Worm (Caenorhabditis elegans) whole organism, L2 larva: ENCODE results near the gene fbxa-4.

Experiments
- C34F6.9 ChIP-seq: fragments of 150-350 bp; optimal IDR thresholded peaks from 2 replicates; lab custom pipeline; 2014; ENCODE audit warnings: missing biosample characterization, missing genetic modification characterization
- F13H6.1 ChIP-seq: sonication (generic microtip); optimal IDR thresholded peaks from 2 replicates; lab custom pipeline; 2016; ENCODE audit warnings: missing genetic modification characterization, missing compliant biosample characterization
- R02D3.7 ChIP-seq: fragments of 150-350 bp; optimal IDR thresholded peaks from 2 replicates; lab custom pipeline; 2014; ENCODE audit warnings: missing biosample characterization, missing genetic modification characterization
- Y55F3AM.14 ChIP-seq: fragments of 200-800 bp; sonication (Bioruptor generic); optimal IDR thresholded peaks from 2 replicates; lab custom pipeline; 2018; ENCODE audit warnings: mild to moderate bottlenecking, missing genetic modification characterization, missing compliant biosample characterization
- ZK546.5 ChIP-seq: sonication (generic microtip); optimal IDR thresholded peaks from 2 replicates; lab custom pipeline; 2017; ENCODE audit warnings: missing biosample characterization, missing genetic modification characterization
- aly-2 ChIP-seq: fragments of 150-350 bp; optimal IDR thresholded peaks from 2 replicates; lab custom pipeline; 2014; ENCODE audit warnings: missing biosample characterization, missing genetic modification characterization
- ama-1 ChIP-seq: fragments of 150-350 bp; optimal IDR thresholded peaks from 2 replicates; lab custom pipeline; 2018; ENCODE audit warnings: inconsistent platforms
- blmp-1 ChIP-seq: sonication (generic microtip); optimal IDR thresholded peaks from 2 replicates; lab custom pipeline; 2017; ENCODE audit warnings: missing genetic modification characterization, mild to moderate bottlenecking, missing compliant biosample characterization, antibody characterized with exemption, moderate library complexity; ENCODE audit not compliant: insufficient read depth
- ceh-16 ChIP-seq: fragments of 150-350 bp; optimal IDR thresholded peaks from 2 replicates; lab custom pipeline; 2014; ENCODE audit warnings: missing biosample characterization, missing genetic modification characterization
- crh-2 ChIP-seq: sonication (generic microtip); optimal IDR thresholded peaks from 2 replicates; lab custom pipeline; 2017; ENCODE audit warnings: missing biosample characterization, missing genetic modification characterization
- dmd-4 ChIP-seq: sonication (generic microtip); optimal IDR thresholded peaks from 2 replicates; lab custom pipeline; 2017; ENCODE audit warnings: missing biosample characterization, missing genetic modification characterization
- elt-1 ChIP-seq: fragments of 150-350 bp; optimal IDR thresholded peaks from 2 replicates; lab custom pipeline; 2014; ENCODE audit warnings: missing biosample characterization, missing genetic modification characterization
- elt-3 ChIP-seq: sonication (generic microtip); optimal IDR thresholded peaks from 2 replicates; lab custom pipeline; 2017; ENCODE audit warnings: missing biosample characterization, missing genetic modification characterization
- fos-1 ChIP-seq: fragments of 150-350 bp; optimal IDR thresholded peaks from 2 replicates; lab custom pipeline; 2014; ENCODE audit warnings: missing biosample characterization, missing genetic modification characterization
- gmeb-1 ChIP-seq: fragments of 150-350 bp; optimal IDR thresholded peaks from 2 replicates; lab custom pipeline; 2014; ENCODE audit warnings: missing biosample characterization, missing genetic modification characterization
- lin-11 ChIP-seq: fragments of 150-350 bp; sonication (generic microtip); optimal IDR thresholded peaks from 2 replicates; lab custom pipeline; 2014; ENCODE audit warnings: missing biosample characterization, missing genetic modification characterization, inconsistent platforms, mixed read lengths
- lin-39 ChIP-seq: fragments of 150-350 bp; optimal IDR thresholded peaks from 2 replicates; lab custom pipeline; 2014; ENCODE audit warnings: missing biosample characterization, missing genetic modification reagents, missing genetic modification characterization
- lsy-2 ChIP-seq, 2 experiments: fragments of 150-350 bp in 1 of 2; sonication (generic microtip) in 1 of 2; optimal IDR thresholded peaks; 2 replicates each; lab custom pipeline; 2014 to 2017; ENCODE audit warnings: missing biosample characterization in 2 of 2, missing genetic modification characterization in 2 of 2
- mab-5 ChIP-seq: fragments of 150-350 bp; optimal IDR thresholded peaks from 2 replicates; lab custom pipeline; 2014; ENCODE audit warnings: missing biosample characterization, missing genetic modification characterization
- mbf-1 ChIP-seq: sonication (generic microtip); optimal IDR thresholded peaks from 2 replicates; lab custom pipeline; 2017; ENCODE audit warnings: missing biosample characterization, missing genetic modification characterization
- nhr-11 ChIP-seq: fragments of 150-350 bp; optimal IDR thresholded peaks from 2 replicates; lab custom pipeline; 2014; ENCODE audit warnings: missing biosample characterization, missing genetic modification characterization
- nhr-12 ChIP-seq: fragments of 150-350 bp; optimal IDR thresholded peaks from 2 replicates; lab custom pipeline; 2014; ENCODE audit warnings: missing biosample characterization, missing genetic modification characterization
- nhr-129 ChIP-seq: fragments of 150-350 bp; optimal IDR thresholded peaks from 2 replicates; lab custom pipeline; 2014; ENCODE audit warnings: missing biosample characterization, missing genetic modification characterization
- nhr-23 ChIP-seq: fragments of 150-350 bp; optimal IDR thresholded peaks from 2 replicates; lab custom pipeline; 2014; ENCODE audit warnings: missing biosample characterization, missing genetic modification reagents, missing genetic modification characterization
- nhr-237 ChIP-seq: fragments of 150-350 bp; optimal IDR thresholded peaks from 2 replicates; lab custom pipeline; 2014; ENCODE audit warnings: missing biosample characterization, missing genetic modification characterization
- nhr-25 ChIP-seq: fragments of 150-350 bp; sonication (generic microtip); optimal IDR thresholded peaks from 3 replicates; lab custom pipeline; 2014; ENCODE audit warnings: missing biosample characterization, missing genetic modification characterization
- nhr-6 ChIP-seq: fragments of 150-350 bp; optimal IDR thresholded peaks from 2 replicates; lab custom pipeline; 2014; ENCODE audit warnings: missing biosample characterization, missing genetic modification characterization
- peb-1 ChIP-seq: fragments of 150-350 bp; optimal IDR thresholded peaks from 2 replicates; lab custom pipeline; 2014; ENCODE audit warnings: missing biosample characterization, missing genetic modification characterization
- sem-4 ChIP-seq: fragments of 150-350 bp; optimal IDR thresholded peaks from 2 replicates; lab custom pipeline; 2014; ENCODE audit warnings: missing biosample characterization, missing genetic modification reagents, missing genetic modification characterization
- skn-1 ChIP-seq: sonication (generic microtip); optimal IDR thresholded peaks from 2 replicates; lab custom pipeline; 2017; ENCODE audit warnings: missing biosample characterization, missing genetic modification characterization
- snpc-4 ChIP-seq: fragments of 150-350 bp; optimal IDR thresholded peaks from 2 replicates; lab custom pipeline; 2014; ENCODE audit warnings: missing biosample characterization, missing genetic modification characterization
- unc-39 ChIP-seq: fragments of 150-350 bp; optimal IDR thresholded peaks from 2 replicates; lab custom pipeline; 2014; ENCODE audit warnings: missing biosample characterization, missing genetic modification characterization
- unc-55 ChIP-seq: fragments of 150-350 bp; sonication (generic microtip); optimal IDR thresholded peaks from 3 replicates; lab custom pipeline; 2014; ENCODE audit warnings: missing biosample characterization, missing genetic modification reagents, missing genetic modification characterization
- unc-62 ChIP-seq: fragments of 150-350 bp; optimal IDR thresholded peaks from 2 replicates; lab custom pipeline; 2014; ENCODE audit warnings: missing biosample characterization, missing genetic modification reagents, missing genetic modification characterization
- zag-1 ChIP-seq: fragments of 150-350 bp; optimal IDR thresholded peaks from 2 replicates; lab custom pipeline; 2014; ENCODE audit warnings: missing biosample characterization, missing genetic modification characterization
- ztf-1 ChIP-seq: fragments of 200-800 bp; sonication (Bioruptor generic); conservative IDR thresholded peaks from 2 replicates; pipeline ENCODE4 v1.3.6; 2022; ENCODE audit warnings: missing genetic modification characterization, missing compliant biosample characterization
- ztf-11 ChIP-seq: sonication (generic microtip); optimal IDR thresholded peaks from 2 replicates; lab custom pipeline; 2017; ENCODE audit warnings: missing biosample characterization, missing genetic modification characterization
- ztf-4 ChIP-seq: fragments of 150-350 bp; optimal IDR thresholded peaks from 2 replicates; lab custom pipeline; 2014; ENCODE audit warnings: missing biosample characterization, missing genetic modification characterization

The fbxa-4 gene

ce11 chrII:2378465-2379009 lies 36.8 kb downstream of the fbxa-4 start (continued):
- no peak for TF ChIP-seq snpc-4 (tag; lab: Kevin White, UChicago)
- no peak for TF ChIP-seq ceh-16 (tag; lab: Kevin White, UChicago)
- TF ChIP-seq nhr-129: no peak
- TF ChIP-seq nhr-237 (tag; lab: Kevin White, UChicago): no peak
- no peak for TF ChIP-seq nhr-11
- TF ChIP-seq ama-1 (lab: Kevin White, UChicago): no peak
- no peak for TF ChIP-seq mab-5 (tag; lab: Kevin White, UChicago)
- no peak for TF ChIP-seq nhr-25
- no peak for TF ChIP-seq unc-62 (GFP tag; lab: Kevin White, UChicago)
- TF ChIP-seq mbf-1: no peak

DNA sequence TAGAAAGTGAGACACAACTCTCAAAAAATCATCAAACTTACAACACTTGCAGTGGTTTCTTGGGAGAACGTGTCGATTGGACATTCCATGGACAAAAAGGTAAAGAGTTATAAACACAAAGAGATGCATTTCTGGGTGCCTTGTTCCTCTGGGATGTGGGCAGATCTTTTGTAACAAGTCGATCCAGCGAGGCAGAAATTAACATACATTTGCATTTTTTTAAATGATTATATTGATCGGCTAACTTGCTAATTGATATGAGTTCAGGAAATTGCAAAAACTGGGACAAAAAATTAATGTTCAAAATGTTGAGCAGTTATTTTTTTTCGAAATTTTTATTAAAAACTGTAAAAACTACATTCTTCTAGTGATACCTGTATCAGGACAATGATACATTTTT lies 37.6 kb downstream of the fbxa-4 start, which contains the start of gene F16G10.6:
Gene F16G10.6 (minus strand): TSS at position 101 of the 400 bp plus-strand sequence.
- no peak for TF ChIP-seq F13H6.1
- no peak for TF ChIP-seq nhr-12 (tag; lab: Kevin White, UChicago)
- TF ChIP-seq fos-1 (tag; lab: Kevin White, UChicago): no peak
- TF ChIP-seq skn-1 (tag; lab: Kevin White, UChicago): no peak
- TF ChIP-seq peb-1 (tag; lab: Kevin White, UChicago): no peak
- TF ChIP-seq lin-11 (tag; lab: Kevin White, UChicago): no peak
- no peak for TF ChIP-seq lsy-2 (tag; optimal IDR thresholded peaks at IDR 0.05; lab: Kevin White, UChicago)
- no peak for TF ChIP-seq ztf-11 (tag; lab: Kevin White, UChicago)
- TF ChIP-seq Y55F3AM.14 (GFP tag; lab: Kevin White, UChicago): no peak
- no peak for TF ChIP-seq dmd-4 (tag; lab: Kevin White, UChicago)
- no peak for TF ChIP-seq elt-1 (tag; lab: Kevin White, UChicago)
- no peak for TF ChIP-seq sem-4 (tag; lab: Kevin White, UChicago)
- no peak for TF ChIP-seq crh-2 (tag; lab: Kevin White, UChicago)
- no peak for TF ChIP-seq nhr-237 (tag; lab: Kevin White, UChicago)
- TF ChIP-seq lin-39 (tag; lab: Kevin White, UChicago): no peak
- TF ChIP-seq nhr-11: no peak
- no peak for TF ChIP-seq nhr-129
- no peak for TF ChIP-seq elt-3
- TF ChIP-seq, all 48 proteins: peak for 0

- no peak for TF ChIP-seq nhr-6 (tag; lab: Kevin White, UChicago)
- TF ChIP-seq aly-2 (tag; lab: Kevin White, UChicago): no peak
- TF ChIP-seq, all 48 proteins: peak for 0
These were observed 40.4 kb downstream of the fbxa-4 start, which contains the start of gene F16G10.2 for ce11 chrII:2374973-2375372. F16G10.2 (plus strand) TSS chrII:2375273.

- no peak for TF ChIP-seq unc-55 (GFP tag; lab: Kevin White, UChicago)
- TF ChIP-seq nhr-129: no peak
These were observed 43.2 kb downstream of the fbxa-4 start, which contains the start of gene F16G10.3 for ce11 chrII:2372090-2372489. F16G10.3 (plus strand) TSS chrII:2372390.

DNA sequence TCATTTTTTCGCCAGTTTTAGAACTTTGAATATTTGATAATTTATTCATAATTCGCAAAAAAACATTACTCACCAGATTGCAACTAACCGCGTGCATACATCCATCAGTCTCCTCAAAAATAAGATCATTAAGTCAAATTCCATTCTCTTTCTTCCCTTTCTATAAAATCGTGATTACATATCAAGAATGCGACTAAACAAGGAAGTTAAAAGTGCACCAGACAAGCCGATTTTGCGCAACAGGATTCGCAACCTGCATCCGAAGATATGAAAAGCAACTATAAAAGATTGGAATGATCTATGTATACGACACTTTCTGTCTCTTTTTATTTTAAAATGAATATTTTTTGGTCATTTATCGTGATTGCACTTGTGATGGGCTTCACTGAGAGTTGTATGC lies 46.4 kb downstream of the fbxa-4 start, which contains the start of gene hpo-25:
Gene hpo-25 (plus strand): TSS at position 301 of the 400 bp plus-strand sequence.
- TF ChIP-seq ZK546.5 (tag; lab: Kevin White, UChicago) (no peak), lin-11 (tag; lab: Kevin White, UChicago) (no peak), ztf-1 (GFP tag; lab: Robert Waterston, UW) (no peak), ztf-11 (tag; lab: Kevin White, UChicago) (no peak), unc-55 (GFP tag; lab: Kevin White, UChicago) (no peak), nhr-23 (tag; lab: Kevin White, UChicago) (no peak)

- TF ChIP-seq blmp-1 (tag; lab: Kevin White, UChicago) (no peak), ZK546.5 (tag; lab: Kevin White, UChicago) (no peak), zag-1 (tag; lab: Kevin White, UChicago) (no peak), gmeb-1 (tag; lab: Kevin White, UChicago) (no peak), nhr-12 (tag; lab: Kevin White, UChicago) (no peak), nhr-129 (no peak), sem-4 (tag; lab: Kevin White, UChicago) (no peak), skn-1 (tag; lab: Kevin White, UChicago) (no peak), elt-3 (no peak), unc-55 (GFP tag; lab: Kevin White, UChicago) (no peak), nhr-237 (tag; lab: Kevin White, UChicago) (no peak), F13H6.1 (no peak), peb-1 (tag; lab: Kevin White, UChicago) (no peak), C34F6.9 (tag; lab: Kevin White, UChicago) (no peak), lin-39 (tag; lab: Kevin White, UChicago) (no peak), R02D3.7 (tag; lab: Kevin White, UChicago) (no peak), unc-39 (tag; lab: Kevin White, UChicago) (no peak), ztf-4 (tag; lab: Kevin White, UChicago) (no peak), Y55F3AM.14 (GFP tag; lab: Kevin White, UChicago) (no peak), ceh-16 (tag; lab: Kevin White, UChicago) (no peak)
These were observed 48.5 kb downstream of the fbxa-4 start, which contains the start of the genes F43C11.12 and F16G10.5 for ce11 chrII:2366623-2367365. F43C11.12 (minus strand) TSS chrII:2366723. F16G10.5 (plus strand) TSS chrII:2367315.
